Worm (Caenorhabditis elegans): ENCODE data around the gene F46B6.10.

Gene F46B6.10

DNA sequence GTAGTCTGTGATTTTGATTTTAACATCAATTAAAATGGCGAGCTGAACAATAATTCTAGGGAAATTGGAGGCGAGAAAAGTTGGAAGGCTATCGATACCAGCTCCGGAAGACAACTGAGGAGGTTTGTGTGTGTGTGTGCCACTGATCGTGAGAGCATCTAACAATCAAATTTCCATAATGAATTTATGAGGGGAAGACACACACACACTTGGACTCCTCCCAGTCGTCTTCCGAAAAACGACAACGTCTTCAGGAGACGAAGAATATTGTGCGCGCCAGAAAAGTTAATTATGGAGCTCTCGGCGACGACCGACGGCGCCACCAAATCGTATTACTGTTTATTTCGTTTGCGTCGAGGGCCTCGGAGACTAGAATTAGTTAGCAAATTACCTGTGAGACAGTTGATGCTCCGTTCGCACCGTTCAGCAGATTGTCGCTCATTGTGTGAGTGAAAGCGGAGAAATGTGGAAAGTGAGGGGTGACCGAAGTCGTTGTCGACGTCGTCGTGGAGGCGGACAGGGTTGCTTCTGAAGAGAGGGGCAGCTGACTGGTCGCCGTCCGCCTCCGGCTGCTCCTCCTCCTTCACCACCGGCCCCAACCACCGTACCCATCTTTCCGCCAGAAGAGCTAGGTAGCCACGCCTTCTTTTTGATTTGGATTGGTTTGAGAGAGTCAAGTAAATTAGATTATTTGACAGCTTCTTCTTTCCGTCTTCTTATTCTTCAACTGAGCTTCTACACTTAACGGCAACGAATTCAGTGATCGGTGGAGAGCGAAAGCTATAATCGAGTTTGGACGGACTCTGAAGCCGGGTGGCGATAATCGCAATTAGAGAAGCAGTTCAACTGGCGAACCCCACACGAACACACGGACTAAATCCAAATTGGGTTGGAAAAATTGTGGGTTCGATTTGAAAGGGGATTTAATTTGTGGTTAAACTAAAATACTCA, 32.8 kb downstream of the F46B6.10 start, which contains the start of gene unc-42:
unc-42 (minus strand) TSS at position 564 of the 951 bp plus-strand sequence.
- TF ChIP-seq lin-15B (tag; optimal IDR thresholded peaks at IDR 0.05) (no peak), daf-12 (tag; optimal IDR thresholded peaks at IDR 0.05) (no peak), elt-2 (tag; optimal IDR thresholded peaks at IDR 0.05) (no peak), nfya-1 (tag; optimal IDR thresholded peaks at IDR 0.05; ENCODE audit: insufficient read depth) (peak; percentile 61), egl-27 (tag; optimal IDR thresholded peaks at IDR 0.05) (no peak), egl-5 (tag; optimal IDR thresholded peaks at IDR 0.05) (no peak), nhr-25 (tag; optimal IDR thresholded peaks at IDR 0.05) (no peak), fos-1 (tag; optimal IDR thresholded peaks at IDR 0.05) (no peak), nhr-23 (tag; optimal IDR thresholded peaks at IDR 0.05) (no peak), R02D3.7 (tag; optimal IDR thresholded peaks at IDR 0.05) (no peak), lsy-12 (tag; optimal IDR thresholded peaks at IDR 0.05) (no peak), nhr-237 (tag; optimal IDR thresholded peaks at IDR 0.05) (no peak), jun-1 (tag; optimal IDR thresholded peaks at IDR 0.05) (no peak), ceh-28 (tag; optimal IDR thresholded peaks at IDR 0.05) (no peak), fkh-10 (GFP tag; optimal IDR thresholded peaks at IDR 0.05) (peak; percentile 56), ztf-11 (tag; optimal IDR thresholded peaks at IDR 0.05) (no peak), fkh-2 (tag; optimal IDR thresholded peaks at IDR 0.05) (no peak), ceh-9 (tag; optimal IDR thresholded peaks at IDR 0.05) (no peak)

DNA sequence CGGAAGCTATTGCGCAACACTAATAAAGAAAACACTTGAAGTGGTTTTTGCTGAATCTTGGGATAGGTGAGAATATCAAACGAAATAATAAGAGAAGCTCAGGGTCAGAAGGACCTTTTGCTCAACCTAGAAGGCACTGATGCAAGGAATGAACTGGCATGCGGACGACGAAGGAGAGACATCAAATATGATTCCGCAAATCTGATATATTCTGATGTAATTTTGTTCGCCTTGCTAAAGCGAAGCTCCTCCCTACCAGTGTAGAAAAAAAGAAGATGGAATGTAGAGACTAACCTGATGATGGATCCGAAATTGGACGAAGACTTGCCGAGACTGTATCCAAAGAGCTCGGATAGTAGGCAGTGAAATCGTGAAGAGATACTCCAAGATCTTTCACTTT, 33.9 kb downstream of the F46B6.10 start:
- TF ChIP-seq fkh-10 (GFP tag; optimal IDR thresholded peaks at IDR 0.05): peak; percentile 24
- TF ChIP-seq daf-12 (tag; optimal IDR thresholded peaks at IDR 0.05): no peak

DNA sequence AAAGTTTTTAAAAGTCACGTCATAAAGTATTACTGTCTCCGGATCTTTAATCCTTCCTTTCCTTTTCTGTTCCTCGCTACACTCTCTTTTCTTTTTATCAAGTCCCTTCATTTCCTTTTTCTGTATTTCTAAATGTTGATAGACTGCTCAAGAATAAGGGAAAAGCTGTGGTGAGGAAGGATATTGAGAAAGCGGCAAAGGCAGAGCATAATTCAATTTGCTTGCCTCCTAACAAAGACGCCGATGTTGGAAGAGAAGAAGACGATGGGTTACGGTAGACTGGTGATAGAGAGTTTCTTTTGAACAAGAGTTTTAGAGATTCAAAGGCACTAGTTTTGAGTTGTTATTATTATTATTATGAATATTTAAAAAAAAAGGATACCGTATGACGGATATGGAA, 36.2 kb downstream of the F46B6.10 start:
- TF ChIP-seq nfya-1 (tag; optimal IDR thresholded peaks at IDR 0.05; ENCODE audit: insufficient read depth) (peak; percentile 64), ceh-9 (tag; optimal IDR thresholded peaks at IDR 0.05) (no peak), fkh-10 (GFP tag; optimal IDR thresholded peaks at IDR 0.05) (peak; percentile 99)

DNA sequence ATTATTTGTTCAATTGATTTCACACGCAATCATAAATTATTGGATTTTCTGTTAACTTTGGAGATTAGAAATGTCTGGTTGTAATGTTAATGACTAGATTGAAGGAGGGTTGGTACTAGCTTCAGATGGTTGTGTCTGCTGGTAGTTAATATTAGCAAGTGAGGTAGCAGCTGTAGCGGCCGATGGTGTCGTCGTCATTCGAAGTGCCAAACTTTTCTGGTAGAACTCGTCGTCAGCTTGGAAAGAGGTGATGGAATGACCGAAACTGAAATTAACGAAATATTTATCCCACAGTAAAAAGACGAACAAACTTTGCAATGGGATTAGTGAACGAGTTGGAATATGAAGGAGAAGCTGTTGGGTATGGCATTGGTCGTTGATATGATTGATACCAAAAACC, 37.3 kb downstream of the F46B6.10 start:
- TF ChIP-seq aly-2 (tag; optimal IDR thresholded peaks at IDR 0.05) (no peak), nhr-25 (tag; optimal IDR thresholded peaks at IDR 0.05) (no peak), pha-4 (tag; optimal IDR thresholded peaks at IDR 0.05) (no peak), lsy-12 (tag; optimal IDR thresholded peaks at IDR 0.05) (no peak), nhr-67 (tag; optimal IDR thresholded peaks at IDR 0.05) (no peak), unc-62 (GFP tag; optimal IDR thresholded peaks at IDR 0.05) (no peak), fos-1 (tag; optimal IDR thresholded peaks at IDR 0.05) (no peak), nhr-23 (tag; optimal IDR thresholded peaks at IDR 0.05) (no peak), hmg-11 (tag; optimal IDR thresholded peaks at IDR 0.05) (no peak), elt-1 (tag; optimal IDR thresholded peaks at IDR 0.05) (no peak), ceh-28 (tag; optimal IDR thresholded peaks at IDR 0.05) (no peak), sea-2 (GFP tag; optimal IDR thresholded peaks at IDR 0.05) (no peak)

DNA sequence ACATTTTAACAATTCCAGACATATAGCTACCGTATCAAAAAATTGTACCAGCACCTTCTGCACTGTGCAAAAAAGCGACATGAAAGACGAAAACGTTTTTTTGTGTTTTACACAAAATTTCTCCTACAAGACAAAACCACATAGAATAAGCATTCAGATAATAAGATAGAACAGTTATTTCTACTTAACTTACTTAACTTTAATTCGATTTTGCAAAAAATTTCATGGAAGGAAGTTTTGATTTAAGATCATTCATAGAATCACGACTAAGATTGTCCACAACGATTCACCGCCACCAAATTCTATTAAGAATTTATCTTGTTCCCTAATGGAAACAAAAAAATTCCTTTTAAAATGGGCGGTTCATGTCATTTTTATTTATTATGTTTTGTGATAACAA, 38.1 kb downstream of the F46B6.10 start:
- no peak for TF ChIP-seq lsy-12 (tag; optimal IDR thresholded peaks at IDR 0.05)
- TF ChIP-seq eor-1 (tag; optimal IDR thresholded peaks at IDR 0.05): no peak
- TF ChIP-seq mdl-1 (tag; optimal IDR thresholded peaks at IDR 0.05): no peak
- no peak for TF ChIP-seq nhr-23 (tag; optimal IDR thresholded peaks at IDR 0.05)
- no peak for TF ChIP-seq ztf-11 (tag; optimal IDR thresholded peaks at IDR 0.05)
- no peak for TF ChIP-seq ZK546.5 (tag; optimal IDR thresholded peaks at IDR 0.05)
- no peak for TF ChIP-seq unc-39 (tag; optimal IDR thresholded peaks at IDR 0.05)
- TF ChIP-seq nhr-43 (tag; optimal IDR thresholded peaks at IDR 0.05; ENCODE audit: poor library complexity, severe bottlenecking): no peak
- TF ChIP-seq nhr-76 (tag; optimal IDR thresholded peaks at IDR 0.05): no peak
- no peak for TF ChIP-seq nhr-12 (tag; optimal IDR thresholded peaks at IDR 0.05)
- TF ChIP-seq nhr-25 (tag; optimal IDR thresholded peaks at IDR 0.05): no peak
- TF ChIP-seq lin-15B (tag; optimal IDR thresholded peaks at IDR 0.05): no peak
- TF ChIP-seq mml-1 (tag; optimal IDR thresholded peaks at IDR 0.05): no peak
- TF ChIP-seq hmg-11 (tag; optimal IDR thresholded peaks at IDR 0.05): no peak
- TF ChIP-seq nhr-67 (tag; optimal IDR thresholded peaks at IDR 0.05): no peak
- TF ChIP-seq daf-12 (tag; optimal IDR thresholded peaks at IDR 0.05): no peak
- TF ChIP-seq nfya-1 (tag; optimal IDR thresholded peaks at IDR 0.05; ENCODE audit: insufficient read depth): no peak
- no peak for TF ChIP-seq unc-62 (GFP tag; optimal IDR thresholded peaks at IDR 0.05)
- TF ChIP-seq elt-3 (tag; optimal IDR thresholded peaks at IDR 0.05): no peak
